Worm (Caenorhabditis elegans) whole organism, midembryonic: Measurements from ENCODE around the gene H12D21.10.

Experiments
- flt-1 ChIP-seq: fragments of 200-800 bp; sonication (Bioruptor generic); IDR thresholded peaks from 2 replicates; pipeline ENCODE4 v1.3.6; 2022; ENCODE audit warnings: missing genetic modification characterization, missing compliant biosample characterization
- ztf-29 ChIP-seq: fragments of 200-800 bp; sonication (Bioruptor generic); IDR thresholded peaks from 2 replicates; pipeline ENCODE4 v1.3.6; 2022; ENCODE audit warnings: missing genetic modification reagents, missing genetic modification characterization, missing compliant biosample characterization

DNA sequence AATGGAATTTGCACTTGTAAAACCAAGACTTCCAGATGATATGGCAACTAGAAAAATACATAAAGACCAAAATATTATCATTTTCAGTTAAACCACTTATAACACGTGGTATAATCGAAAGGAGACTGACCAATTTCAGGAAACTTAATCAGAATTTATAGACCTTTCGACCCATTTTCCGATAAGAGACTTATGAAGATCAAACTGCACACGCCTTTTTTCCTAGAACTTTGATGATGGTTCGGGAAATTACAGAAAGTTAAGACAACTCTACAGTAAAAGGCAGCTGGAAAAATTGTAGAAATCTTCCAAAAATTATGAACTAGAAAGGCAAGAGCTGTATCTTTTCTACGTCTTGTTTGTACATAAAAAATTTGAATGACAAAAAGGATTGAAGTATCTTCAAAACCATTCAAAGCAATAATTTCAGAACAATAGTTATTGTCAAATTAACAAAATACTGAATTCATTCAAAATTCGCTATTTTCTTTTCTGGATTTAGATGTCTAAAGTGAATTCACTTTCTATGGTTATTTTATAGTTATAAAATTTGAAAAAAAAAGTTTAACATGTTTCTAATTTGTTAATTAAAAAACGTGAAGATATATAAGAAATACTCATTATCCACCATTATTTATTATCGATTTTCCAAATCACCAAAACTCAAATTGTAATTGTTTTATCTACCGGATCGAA, 6.1 kb upstream of the H12D21.10 start, which contains the start of the genes mpst-2 and H12D21.5:
- TF ChIP-seq ztf-29 (GFP tag; lab: Robert Waterston, UW) (no peak), flt-1 (GFP tag; lab: Robert Waterston, UW) (no peak)
